Fruit fly (Drosophila melanogaster) whole organism, embryonic: ENCODE data around the gene lama.

Experiments used
- CG34376 ChIP-seq: fragments of 200-800 bp; sonication (Bioruptor generic); optimal IDR thresholded peaks from 2 replicates; lab custom pipeline; 2018; ENCODE audit warnings: missing biosample characterization, mild to moderate bottlenecking, missing genetic modification characterization
- CG4854 ChIP-seq: fragments of 200-800 bp; sonication (Bioruptor generic); optimal IDR thresholded peaks from 2 replicates; lab custom pipeline; 2016; ENCODE audit warnings: missing biosample characterization, missing genetic modification characterization, inconsistent platforms
- Lpt ChIP-seq: fragments of >200 bp; optimal IDR thresholded peaks from 2 replicates; lab custom pipeline; 2018; ENCODE audit warnings: missing biosample characterization, missing genetic modification characterization
- MTF-1 ChIP-seq: fragments of 200-800 bp; sonication (Bioruptor generic); optimal IDR thresholded peaks from 2 replicates; lab custom pipeline; 2018; ENCODE audit warnings: missing biosample characterization, mild to moderate bottlenecking, missing genetic modification characterization, borderline replicate concordance
- NfI ChIP-seq: fragments of 200-800 bp; sonication (Bioruptor generic); optimal IDR thresholded peaks from 3 replicates; lab custom pipeline; 2018; ENCODE audit warnings: missing biosample characterization, mild to moderate bottlenecking, missing genetic modification characterization, moderate library complexity
- gsb-n ChIP-seq: fragments of 200-800 bp; sonication (Bioruptor generic); optimal IDR thresholded peaks from 3 replicates; lab custom pipeline; 2018; ENCODE audit warnings: missing biosample characterization, mild to moderate bottlenecking, missing genetic modification characterization
- oc ChIP-seq: fragments of 200-800 bp; sonication (Bioruptor generic); optimal IDR thresholded peaks from 2 replicates; lab custom pipeline; 2018; ENCODE audit warnings: missing biosample characterization, mild to moderate bottlenecking, missing genetic modification characterization, moderate library complexity
- ro ChIP-seq: fragments of 200-800 bp; sonication (Bioruptor generic); IDR thresholded peaks from 2 replicates; pipeline ENCODE4 v1.3.6; 2022; ENCODE audit warnings: missing biosample characterization, missing genetic modification characterization
- sens ChIP-seq: fragments of 200-800 bp; sonication (Bioruptor generic); peaks from one replicate; lab custom pipeline; 2016; ENCODE audit warnings: missing biosample characterization, missing genetic modification characterization

dm6 chr3L:5349751-5350310, 5.9 kb downstream of the lama start:
- TF ChIP-seq MTF-1 (no peak), CG4854 (no peak), NfI (GFP tag; lab: Kevin White, UChicago) (no peak), sens (GFP tag; lab: Kevin White, UChicago) (peak; percentile 18), oc (tag; lab: Kevin White, UChicago) (no peak), ro (GFP tag; lab: Robert Waterston, UW) (no peak), Lpt (GFP tag; lab: Kevin White, UChicago) (no peak), CG34376 (GFP tag; lab: Kevin White, UChicago) (no peak), gsb-n (tag; lab: Kevin White, UChicago) (no peak)
